Fruit fly (Drosophila melanogaster) whole organism, embryonic: Measurements from ENCODE around the gene CG18135.

Experiments used
- Bgb ChIP-seq: fragments of 200-800 bp; sonication (Bioruptor generic); IDR thresholded peaks from 2 replicates; pipeline ENCODE4 v1.3.6; 2022; ENCODE audit warnings: missing biosample characterization, missing genetic modification characterization; ENCODE audit not compliant: partially characterized antibody
- CG10366 ChIP-seq: fragments of 200-800 bp; sonication (Bioruptor generic); IDR thresholded peaks from 2 replicates; pipeline ENCODE4 v1.3.6; 2022; ENCODE audit warnings: missing biosample characterization, missing genetic modification characterization
- CG10654 ChIP-seq: fragments of 200-800 bp; sonication (Bioruptor generic); optimal IDR thresholded peaks from 2 replicates; lab custom pipeline; 2016; ENCODE audit warnings: missing biosample characterization, missing genetic modification characterization
- CG10959 ChIP-seq: fragments of 200-800 bp; sonication (Bioruptor generic); IDR thresholded peaks from 2 replicates; pipeline ENCODE4 v1.3.6; 2022; ENCODE audit warnings: missing biosample characterization, missing genetic modification characterization
- CG12219 ChIP-seq: fragments of 200-800 bp; sonication (Bioruptor generic); optimal IDR thresholded peaks from 3 replicates; lab custom pipeline; 2018; ENCODE audit warnings: missing biosample characterization, mild to moderate bottlenecking, missing genetic modification characterization
- CG1233 ChIP-seq: fragments of 200-800 bp; sonication (Bioruptor generic); optimal IDR thresholded peaks from 4 replicates; lab custom pipeline; 2018; ENCODE audit warnings: missing biosample characterization, mild to moderate bottlenecking, missing genetic modification characterization
- CG13287 ChIP-seq: fragments of 200-800 bp; sonication (Bioruptor generic); IDR thresholded peaks from 2 replicates; pipeline ENCODE4 v1.3.6; 2022; ENCODE audit warnings: missing biosample characterization, missing genetic modification characterization; ENCODE audit not compliant: partially characterized antibody
- CG13624 ChIP-seq: fragments of 200-800 bp; sonication (Bioruptor generic); optimal IDR thresholded peaks from 2 replicates; lab custom pipeline; 2016; ENCODE audit warnings: missing biosample characterization, missing genetic modification characterization
- CG14050 ChIP-seq: fragments of 200-800 bp; sonication (Bioruptor generic); IDR thresholded peaks from 3 replicates; pipeline ENCODE4 v1.3.6; 2022; ENCODE audit warnings: missing biosample characterization, missing genetic modification characterization
- CG17359 ChIP-seq: fragments of 200-800 bp; sonication (Bioruptor generic); optimal IDR thresholded peaks from 3 replicates; lab custom pipeline; 2018; ENCODE audit warnings: missing biosample characterization, mild to moderate bottlenecking, missing genetic modification characterization, moderate library complexity
- CG17612 ChIP-seq: fragments of 200-800 bp; sonication (Bioruptor generic); IDR thresholded peaks from 2 replicates; pipeline ENCODE4 v1.3.6; 2022; ENCODE audit warnings: missing biosample characterization, missing genetic modification characterization
- CG18262 ChIP-seq: fragments of 200-800 bp; optimal IDR thresholded peaks from 3 replicates; lab custom pipeline; 2019; ENCODE audit warnings: missing biosample characterization, mild to moderate bottlenecking, missing genetic modification characterization, moderate library complexity
- CG18599 ChIP-seq: fragments of 200-800 bp; sonication (Bioruptor generic); optimal IDR thresholded peaks from 3 replicates; lab custom pipeline; 2017; ENCODE audit warnings: missing biosample characterization, missing genetic modification characterization, mild to moderate bottlenecking, moderate library complexity, missing genetic modification reagents
- CG31224 ChIP-seq: fragments of 200-800 bp; sonication (Bioruptor generic); IDR thresholded peaks from 2 replicates; pipeline ENCODE4 v1.3.6; 2022; ENCODE audit warnings: missing biosample characterization, missing genetic modification characterization
- CG3847 ChIP-seq: fragments of 200-800 bp; sonication (Bioruptor generic); IDR thresholded peaks from 2 replicates; pipeline ENCODE4 v1.3.6; 2022; ENCODE audit warnings: missing biosample characterization, missing genetic modification characterization
- CG4282 ChIP-seq: fragments of 200-800 bp; sonication (Bioruptor generic); optimal IDR thresholded peaks from 2 replicates; lab custom pipeline; 2016; ENCODE audit warnings: missing biosample characterization, missing genetic modification characterization
- CG5245 ChIP-seq: fragments of 200-800 bp; sonication (Bioruptor generic); optimal IDR thresholded peaks from 3 replicates; lab custom pipeline; 2016; ENCODE audit warnings: missing biosample characterization, missing genetic modification characterization
- CG6175 ChIP-seq: fragments of 200-800 bp; sonication (Bioruptor generic); IDR thresholded peaks from 3 replicates; pipeline ENCODE4 v1.3.6; 2022; ENCODE audit warnings: missing biosample characterization, missing genetic modification characterization
- CG6689 ChIP-seq: fragments of 200-800 bp; sonication (Bioruptor generic); IDR thresholded peaks from 2 replicates; pipeline ENCODE4 v1.3.6; 2022; ENCODE audit warnings: missing biosample characterization, missing genetic modification characterization
- CG7271 ChIP-seq: fragments of 200-800 bp; sonication (Bioruptor generic); optimal IDR thresholded peaks from 2 replicates; lab custom pipeline; 2018; ENCODE audit warnings: missing biosample characterization, mild to moderate bottlenecking, missing genetic modification characterization, moderate library complexity
- CG7372 ChIP-seq: fragments of 200-800 bp; sonication (Bioruptor generic); IDR thresholded peaks from 2 replicates; pipeline ENCODE4 v1.3.6; 2022; ENCODE audit warnings: missing biosample characterization, missing genetic modification characterization
- CG8944 ChIP-seq: fragments of 200-800 bp; sonication (Bioruptor generic); optimal IDR thresholded peaks from 3 replicates; lab custom pipeline; 2016; ENCODE audit warnings: missing biosample characterization, missing genetic modification characterization
- Dek ChIP-seq: fragments of 200-800 bp; sonication (Bioruptor generic); optimal IDR thresholded peaks from 3 replicates; lab custom pipeline; 2019; ENCODE audit warnings: missing biosample characterization, mild to moderate bottlenecking, missing genetic modification characterization, moderate library complexity
- Ets65A ChIP-seq: fragments of 200-800 bp; sonication (Bioruptor generic); peaks from one replicate; lab custom pipeline; 2016; ENCODE audit warnings: missing biosample characterization, missing genetic modification characterization
- Hr78 ChIP-seq, 2 experiments: fragments of 200-800 bp in 1 of 2; fragments of >200 bp in 1 of 2; sonication (Bioruptor generic) in 1 of 2; optimal IDR thresholded peaks; 2 replicates each; lab custom pipeline; 2017 to 2019; ENCODE audit warnings: missing biosample characterization in 2 of 2, missing genetic modification characterization in 2 of 2, mild to moderate bottlenecking in 1 of 2, moderate library complexity in 1 of 2
- Kr ChIP-seq: fragments of 200-800 bp; sonication (Bioruptor generic); optimal IDR thresholded peaks from 2 replicates; lab custom pipeline; 2017; ENCODE audit warnings: missing biosample characterization, mild to moderate bottlenecking, missing genetic modification characterization
- Oaz ChIP-seq: fragments of 200-800 bp; sonication (Bioruptor generic); IDR thresholded peaks from 2 replicates; pipeline ENCODE4 v1.3.6; 2022; ENCODE audit warnings: missing biosample characterization, missing genetic modification characterization
- Sox102F ChIP-seq: fragments of 200-800 bp; sonication (Bioruptor generic); optimal IDR thresholded peaks from 2 replicates; lab custom pipeline; 2018; ENCODE audit warnings: missing biosample characterization, mild to moderate bottlenecking, missing genetic modification characterization, moderate library complexity
- Trl ChIP-seq, 3 experiments: fragments of >200 bp in 2 of 3; fragments of 200-800 bp in 1 of 3; sonication (Bioruptor generic) in 1 of 3; optimal IDR thresholded peaks; 2 replicates in 1 of 3; 3 replicates in 2 of 3; lab custom pipeline; 2016 to 2017; ENCODE audit warnings: missing biosample characterization in 1 of 3, missing genetic modification characterization in 1 of 3
- bbx ChIP-seq: fragments of 200-800 bp; sonication (Bioruptor generic); IDR thresholded peaks from 2 replicates; pipeline ENCODE4 v1.3.6; 2022; ENCODE audit warnings: missing biosample characterization, missing genetic modification characterization; ENCODE audit not compliant: partially characterized antibody
- bowl ChIP-seq: fragments of 200-800 bp; sonication (Bioruptor generic); IDR thresholded peaks from 2 replicates; pipeline ENCODE4 v1.3.6; 2022; ENCODE audit warnings: missing biosample characterization, missing genetic modification characterization
- btn ChIP-seq: fragments of 200-800 bp; sonication (Bioruptor generic); optimal IDR thresholded peaks from 2 replicates; lab custom pipeline; 2016; ENCODE audit warnings: missing biosample characterization, missing genetic modification characterization
- dati ChIP-seq: fragments of 200-800 bp; sonication (Bioruptor generic); IDR thresholded peaks from 2 replicates; pipeline ENCODE4 v1.3.6; 2022; ENCODE audit warnings: missing biosample characterization, missing genetic modification characterization
- dpn ChIP-seq, 2 experiments: fragments of 200-800 bp; sonication (Bioruptor generic); optimal IDR thresholded peaks; 3 replicates each; lab custom pipeline; 2016; ENCODE audit warnings: missing biosample characterization in 2 of 2, missing genetic modification characterization in 2 of 2
- emc ChIP-seq: fragments of 200-800 bp; sonication (Bioruptor generic); optimal IDR thresholded peaks from 2 replicates; lab custom pipeline; 2016; ENCODE audit warnings: missing biosample characterization, missing genetic modification characterization
- eve ChIP-seq, 2 experiments: fragments of >200 bp; optimal IDR thresholded peaks; 2 replicates each; lab custom pipeline; 2017; ENCODE audit warnings: missing biosample characterization in 2 of 2, missing genetic modification characterization in 2 of 2
- gsb ChIP-seq: fragments of 200-800 bp; sonication (Bioruptor generic); IDR thresholded peaks from 2 replicates; pipeline ENCODE4 v1.3.6; 2022; ENCODE audit warnings: missing biosample characterization, missing genetic modification characterization
- gsb-n ChIP-seq: fragments of 200-800 bp; sonication (Bioruptor generic); optimal IDR thresholded peaks from 3 replicates; lab custom pipeline; 2018; ENCODE audit warnings: missing biosample characterization, mild to moderate bottlenecking, missing genetic modification characterization
- jigr1 ChIP-seq: fragments of 200-800 bp; sonication (Bioruptor generic); IDR thresholded peaks from 3 replicates; pipeline ENCODE4 v1.3.6; 2022; ENCODE audit warnings: missing biosample characterization, missing genetic modification characterization
- maf-S ChIP-seq: fragments of 200-800 bp; sonication (Bioruptor generic); optimal IDR thresholded peaks from 2 replicates; lab custom pipeline; 2016; ENCODE audit warnings: missing biosample characterization, missing genetic modification characterization
- oc ChIP-seq: fragments of 200-800 bp; sonication (Bioruptor generic); optimal IDR thresholded peaks from 2 replicates; lab custom pipeline; 2018; ENCODE audit warnings: missing biosample characterization, mild to moderate bottlenecking, missing genetic modification characterization, moderate library complexity
- odd ChIP-seq: fragments of 200-800 bp; sonication (Bioruptor generic); optimal IDR thresholded peaks from 2 replicates; lab custom pipeline; 2017; ENCODE audit warnings: missing biosample characterization, mild to moderate bottlenecking, missing genetic modification characterization
- pnt ChIP-seq: fragments of 200-800 bp; sonication (Bioruptor generic); optimal IDR thresholded peaks from 3 replicates; lab custom pipeline; 2016; ENCODE audit warnings: missing biosample characterization, missing genetic modification characterization
- seq ChIP-seq: fragments of 200-800 bp; sonication (Bioruptor generic); IDR thresholded peaks from 2 replicates; pipeline ENCODE4 v1.3.6; 2022; ENCODE audit warnings: missing biosample characterization, missing genetic modification characterization
- sisA ChIP-seq: fragments of 200-800 bp; sonication (Bioruptor generic); IDR thresholded peaks from 2 replicates; pipeline ENCODE4 v1.3.6; 2022; ENCODE audit warnings: missing biosample characterization, missing genetic modification characterization
- sna ChIP-seq: fragments of 200-800 bp; sonication (Bioruptor generic); IDR thresholded peaks from 2 replicates; pipeline ENCODE4 v1.3.6; 2022; ENCODE audit warnings: missing biosample characterization, missing genetic modification characterization; ENCODE audit not compliant: partially characterized antibody
- sqz ChIP-seq: fragments of 200-800 bp; sonication (Bioruptor generic); optimal IDR thresholded peaks from 3 replicates; lab custom pipeline; 2018; ENCODE audit warnings: missing biosample characterization, mild to moderate bottlenecking, missing genetic modification characterization
- stwl ChIP-seq: fragments of 200-800 bp; sonication (Bioruptor generic); optimal IDR thresholded peaks from 3 replicates; lab custom pipeline; 2018; ENCODE audit warnings: missing biosample characterization, mild to moderate bottlenecking, missing genetic modification characterization, moderate library complexity
- unc-4 ChIP-seq: fragments of 200-800 bp; sonication (Bioruptor generic); IDR thresholded peaks from 2 replicates; pipeline ENCODE4 v1.3.6; 2022; ENCODE audit warnings: missing biosample characterization, missing genetic modification characterization; ENCODE audit not compliant: partially characterized antibody
- wdn ChIP-seq: fragments of 200-800 bp; sonication (Bioruptor generic); IDR thresholded peaks from 2 replicates; pipeline ENCODE4 v1.3.6; 2022; ENCODE audit warnings: missing biosample characterization, missing genetic modification characterization

Gene CG18135

DNA sequence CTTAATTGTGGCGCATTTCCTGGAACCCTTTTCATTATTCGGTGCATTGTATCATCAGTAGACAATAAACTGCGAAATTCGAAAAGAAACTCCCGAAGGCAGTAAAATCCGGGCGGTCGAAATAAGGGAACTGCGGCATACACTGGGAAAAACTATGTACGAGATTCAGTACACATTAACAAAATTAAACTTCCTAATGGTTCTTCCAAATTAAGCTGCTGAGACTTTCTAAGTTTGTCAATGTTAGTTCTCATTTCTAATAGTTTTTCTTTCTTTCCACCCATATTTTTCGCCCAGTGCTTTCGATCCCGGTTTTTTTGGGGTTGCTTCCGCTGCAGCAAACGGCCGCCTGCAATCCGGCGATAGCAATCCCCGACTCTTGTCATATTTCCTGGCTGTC, 26.7 kb upstream of the CG18135 start (continued):
- TF ChIP-seq unc-4 (GFP tag; lab: Robert Waterston, UW) (no peak), btn (GFP tag; lab: Kevin White, UChicago) (peak; percentile 86), CG6689 (GFP tag; lab: Robert Waterston, UW) (peak; percentile 83), CG13287 (GFP tag; lab: Robert Waterston, UW) (no peak), CG3847 (GFP tag; lab: Robert Waterston, UW) (peak; percentile 39; the same call in 1 of the 2 replicates), CG31224 (GFP tag; lab: Robert Waterston, UW) (no peak), emc (GFP tag; lab: Kevin White, UChicago) (no peak), gsb (GFP tag; lab: Robert Waterston, UW) (peak; percentile 45; the same call in 1 of the 2 replicates), CG17612 (no peak), dati (GFP tag; lab: Robert Waterston, UW) (peak; percentile 66; the same call in 1 of the 2 replicates), CG10959 (GFP tag; lab: Robert Waterston, UW) (no peak), dpn (GFP tag; optimal IDR thresholded peaks at IDR 0.05; lab: Kevin White, UChicago) (peak; percentile 65 to 70), CG13624 (peak; percentile 63), Bgb (GFP tag; lab: Robert Waterston, UW) (no peak), CG5245 (GFP tag; lab: Kevin White, UChicago) (peak; percentile 84), CG14050 (GFP tag; lab: Robert Waterston, UW) (peak; percentile 52; the same call in 1 of the 3 replicates), jigr1 (GFP tag; lab: Robert Waterston, UW) (no peak), sisA (peak; percentile 64), Oaz (GFP tag; lab: Robert Waterston, UW) (no peak), CG7372 (GFP tag; lab: Robert Waterston, UW) (0 out of 2 replicates have a peak, but pooled peaks have one; percentile 30), CG18599 (GFP tag; lab: Kevin White, UChicago) (no peak), pnt (GFP tag; lab: Kevin White, UChicago) (peak; percentile 58), Ets65A (GFP tag; lab: Kevin White, UChicago) (peak; percentile 96), sna (no peak), Kr (no peak), sqz (GFP tag; lab: Kevin White, UChicago) (peak; percentile 45), wdn (no peak), stwl (no peak), CG4282 (GFP tag; lab: Kevin White, UChicago) (peak; percentile 39), bowl (GFP tag; lab: Robert Waterston, UW) (peak; percentile 47; the same call in 1 of the 2 replicates), CG8944 (GFP tag; lab: Kevin White, UChicago) (peak; percentile 78), maf-S (no peak), Hr78 (GFP tag; optimal IDR thresholded peaks at IDR 0.05; lab: Kevin White, UChicago) (peak in 1 of 2 experiments; percentile 50), oc (tag; lab: Kevin White, UChicago) (peak; percentile 70), seq (GFP tag; lab: Robert Waterston, UW) (peak; percentile 74), CG17359 (tag; lab: Kevin White, UChicago) (peak; percentile 83), Sox102F (GFP tag; lab: Kevin White, UChicago) (peak; percentile 85), Trl (optimal IDR thresholded peaks at IDR 0.05; lab: Kevin White, UChicago) (no peak), Trl (GFP tag; optimal IDR thresholded peaks at IDR 0.05; lab: Kevin White, UChicago) (peak; percentile 42), gsb-n (tag; lab: Kevin White, UChicago) (peak; percentile 50), CG10366 (peak; percentile 77), CG10654 (GFP tag; lab: Kevin White, UChicago) (peak; percentile 65), odd (GFP tag; lab: Kevin White, UChicago) (peak; percentile 60), CG18262 (peak; percentile 90), Dek (tag; lab: Kevin White, UChicago) (peak; percentile 11), CG6175 (no peak), CG7271 (no peak), CG1233 (GFP tag; lab: Kevin White, UChicago) (peak; percentile 65), bbx (GFP tag; lab: Robert Waterston, UW) (no peak), CG12219 (peak; percentile 77), eve (GFP tag; optimal IDR thresholded peaks at IDR 0.05; lab: Kevin White, UChicago) (peak in 1 of 2 experiments; percentile 79)
